Worm (Caenorhabditis elegans) whole organism, midembryonic: ENCODE results near the gene Y9C2UA.1.

Experiments
- T22C8.4 ChIP-seq: fragments of 200-800 bp; sonication (Bioruptor generic); IDR thresholded peaks from 2 replicates; pipeline ENCODE4 v1.3.6; 2022; ENCODE audit warnings: missing genetic modification characterization, missing compliant biosample characterization
- flt-1 ChIP-seq: fragments of 200-800 bp; sonication (Bioruptor generic); IDR thresholded peaks from 2 replicates; pipeline ENCODE4 v1.3.6; 2022; ENCODE audit warnings: missing genetic modification characterization, missing compliant biosample characterization
- med-1 ChIP-seq: sonication (generic microtip); optimal IDR thresholded peaks from 2 replicates; lab custom pipeline; 2017; ENCODE audit warnings: missing genetic modification characterization, mild to moderate bottlenecking, missing compliant biosample characterization, antibody characterized with exemption, missing genetic modification reagents; ENCODE audit not compliant: insufficient read depth
- ref-1 ChIP-seq: fragments of 200-800 bp; sonication (Bioruptor generic); conservative IDR thresholded peaks from 2 replicates; pipeline ENCODE4 v1.3.6; 2022; ENCODE audit warnings: missing genetic modification reagents, missing genetic modification characterization, missing compliant biosample characterization
- tab-1 ChIP-seq: fragments of 200-800 bp; sonication (Bioruptor generic); IDR thresholded peaks from 2 replicates; pipeline ENCODE4 v1.3.6; 2022; ENCODE audit warnings: missing genetic modification characterization, missing compliant biosample characterization
- ztf-23 ChIP-seq: fragments of 200-800 bp; sonication (Bioruptor generic); IDR thresholded peaks from 2 replicates; pipeline ENCODE4 v1.3.6; 2022; ENCODE audit warnings: missing genetic modification reagents, missing genetic modification characterization, missing compliant biosample characterization
- ztf-29 ChIP-seq: fragments of 200-800 bp; sonication (Bioruptor generic); IDR thresholded peaks from 2 replicates; pipeline ENCODE4 v1.3.6; 2022; ENCODE audit warnings: missing genetic modification reagents, missing genetic modification characterization, missing compliant biosample characterization

DNA sequence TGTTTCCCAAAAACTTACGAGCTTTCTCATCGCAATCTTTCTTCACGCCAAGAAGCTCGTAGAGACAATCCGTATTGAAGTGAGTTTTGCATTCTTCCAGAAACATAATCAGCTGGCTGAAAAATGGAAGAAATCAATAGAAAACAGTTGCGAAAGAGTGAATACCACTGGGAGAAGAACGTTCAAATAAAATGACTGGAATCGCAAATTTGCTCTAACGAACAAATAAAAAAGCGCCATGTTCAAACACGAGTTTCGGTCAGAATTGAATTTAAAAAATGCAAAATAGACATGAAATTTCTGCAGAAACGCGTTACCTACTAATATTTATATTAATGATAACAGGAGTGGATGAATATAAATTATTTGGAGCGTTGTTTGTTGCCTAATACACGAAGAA lies 31.0 kb upstream of the Y9C2UA.1 start, which contains the start of gene dnj-23:
- TF ChIP-seq ztf-29 (GFP tag; lab: Robert Waterston, UW) (no peak), T22C8.4 (GFP tag; lab: Robert Waterston, UW) (no peak), ztf-23 (GFP tag; lab: Robert Waterston, UW) (no peak), med-1 (GFP tag; lab: Kevin White, UChicago) (no peak), flt-1 (GFP tag; lab: Robert Waterston, UW) (no peak), ref-1 (GFP tag; lab: Robert Waterston, UW) (no peak), tab-1 (no peak)
